Worm (Caenorhabditis elegans) whole organism, young adult: ENCODE data around the gene F44E5.2.

Experiments
- F33H1.4 ChIP-seq: fragments of 200-800 bp; sonication (Bioruptor generic); IDR thresholded peaks from 2 replicates; pipeline ENCODE4 v1.3.6; 2022; ENCODE audit warnings: missing genetic modification reagents, missing genetic modification characterization, missing compliant biosample characterization
- K11D2.4 ChIP-seq: fragments of 200-800 bp; sonication (Bioruptor generic); IDR thresholded peaks from 2 replicates; pipeline ENCODE4 v1.3.6; 2022; ENCODE audit warnings: missing genetic modification reagents, missing genetic modification characterization, missing compliant biosample characterization
- T26A5.8 ChIP-seq: sonication (generic microtip); optimal IDR thresholded peaks from 2 replicates; lab custom pipeline; 2016; ENCODE audit warnings: missing genetic modification characterization, missing compliant biosample characterization
- ceh-91 ChIP-seq: fragments of 200-800 bp; sonication (Bioruptor generic); IDR thresholded peaks from 2 replicates; pipeline ENCODE4 v1.3.6; 2022; ENCODE audit warnings: missing genetic modification reagents, missing genetic modification characterization, missing compliant biosample characterization
- gei-17 ChIP-seq: fragments of 200-800 bp; sonication (Bioruptor generic); optimal IDR thresholded peaks from 2 replicates; lab custom pipeline; 2018; ENCODE audit warnings: mild to moderate bottlenecking, missing genetic modification characterization, missing compliant biosample characterization
- madf-3 ChIP-seq: fragments of 200-800 bp; sonication (Bioruptor generic); IDR thresholded peaks from 2 replicates; pipeline ENCODE4 v1.3.6; 2022; ENCODE audit warnings: missing genetic modification reagents, missing genetic modification characterization, missing compliant biosample characterization
- madf-8 ChIP-seq: fragments of 200-800 bp; sonication (Bioruptor generic); conservative IDR thresholded peaks from 2 replicates; pipeline ENCODE4 v1.3.6; 2022; ENCODE audit warnings: missing genetic modification reagents, missing genetic modification characterization, missing compliant biosample characterization
- mxl-1 ChIP-seq: sonication (generic microtip); optimal IDR thresholded peaks from 2 replicates; lab custom pipeline; 2016; ENCODE audit warnings: missing genetic modification characterization, missing compliant biosample characterization
- pha-4 ChIP-seq: fragments of 150-350 bp; sonication (generic microtip); optimal IDR thresholded peaks from 2 replicates; lab custom pipeline; 2014; ENCODE audit warnings: missing biosample characterization, missing genetic modification reagents, missing genetic modification characterization
- repo-1 ChIP-seq: sonication (generic microtip); optimal IDR thresholded peaks from 2 replicates; lab custom pipeline; 2017; ENCODE audit warnings: mild to moderate bottlenecking, missing genetic modification characterization, missing compliant biosample characterization
- rpc-1 ChIP-seq, 2 experiments: fragments of 150-350 bp in 1 of 2; sonication (generic microtip) in 1 of 2; optimal IDR thresholded peaks; 2 replicates each; lab custom pipeline; 2014 to 2018; ENCODE audit warnings: missing biosample characterization in 1 of 2, missing genetic modification characterization in 1 of 2, missing genetic modification reagents in 1 of 2, missing genotype in 1 of 2
- snpc-4 ChIP-seq, 5 experiments: fragments of 150-350 bp in 1 of 5; sonication (generic microtip) in 4 of 5; optimal IDR thresholded peaks; 2 replicates each; lab custom pipeline; 2014 to 2018; ENCODE audit warnings: missing genetic modification characterization in 5 of 5, missing biosample characterization in 3 of 5, antibody characterized with exemption in 2 of 5, mild to moderate bottlenecking in 2 of 5, missing compliant biosample characterization in 2 of 5, missing genotype in 2 of 5, moderate library complexity in 2 of 5, missing genetic modification reagents in 1 of 5
- unc-62 ChIP-seq: fragments of 150-350 bp; optimal IDR thresholded peaks from 2 replicates; lab custom pipeline; 2014; ENCODE audit warnings: missing biosample characterization, missing genetic modification reagents, missing genetic modification characterization

- TF ChIP-seq pha-4 (tag; lab: Kevin White, UChicago) (no peak), madf-8 (GFP tag; lab: Robert Waterston, UW) (no peak), K11D2.4 (GFP tag; lab: Robert Waterston, UW) (no peak), gei-17 (GFP tag; lab: Kevin White, UChicago) (no peak), mxl-1 (tag; lab: Kevin White, UChicago) (no peak), F33H1.4 (GFP tag; lab: Robert Waterston, UW) (no peak), unc-62 (no peak), repo-1 (tag; lab: Kevin White, UChicago) (no peak), snpc-4 (GFP tag; optimal IDR thresholded peaks at IDR 0.05; lab: Kevin White, UChicago) (no peak), snpc-4 (tag; optimal IDR thresholded peaks at IDR 0.05; lab: Kevin White, UChicago) (no peak), madf-3 (GFP tag; lab: Robert Waterston, UW) (no peak), ceh-91 (GFP tag; lab: Robert Waterston, UW) (no peak), T26A5.8 (tag; lab: Kevin White, UChicago) (no peak), rpc-1 (optimal IDR thresholded peaks at IDR 0.05; lab: Kevin White, UChicago) (no peak), rpc-1 (tag; optimal IDR thresholded peaks at IDR 0.05; lab: Kevin White, UChicago) (no peak)
These were observed 42.7 kb upstream of the F44E5.2 start, which contains the start of gene ldh-1 for ce11 chrII:11723904-11724303.
